Worm (Caenorhabditis elegans): ENCODE results near the gene wrn-1.

The wrn-1 gene

DNA sequence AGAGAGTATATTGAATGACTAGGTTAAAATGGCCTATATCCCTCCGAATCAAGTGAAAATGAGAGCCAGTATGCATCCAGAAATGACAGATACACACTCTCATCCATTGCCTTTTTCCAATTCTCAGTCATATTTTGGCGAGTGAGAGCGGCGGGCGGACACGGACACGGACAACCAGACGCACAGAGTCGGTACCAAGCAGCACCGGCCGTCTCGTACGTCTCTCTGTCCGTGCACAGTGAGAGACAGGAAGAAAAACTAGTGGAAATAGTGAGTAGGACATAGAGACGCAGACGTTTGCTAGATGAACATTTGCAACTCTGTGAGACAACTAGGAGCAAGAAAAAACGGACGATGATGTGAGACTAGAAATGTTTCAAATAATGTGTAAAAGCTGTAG lies 8.5 kb downstream of the wrn-1 start:
- TF ChIP-seq ccch-3 (GFP tag; optimal IDR thresholded peaks at IDR 0.05) (no peak), tbp1 (GFP tag; optimal IDR thresholded peaks at IDR 0.05) (peak; percentile 11), cebp-1 (GFP tag; IDR thresholded peaks at IDR 0.05) (no peak), cebp-1 (tag; optimal IDR thresholded peaks at IDR 0.05) (peak; percentile 46), C17E4.6 (GFP tag; IDR thresholded peaks at IDR 0.05) (no peak), ZK185.1 (tag; optimal IDR thresholded peaks at IDR 0.05; ENCODE audit: poor library complexity, severe bottlenecking) (peak; percentile 10), nfyb-1 (GFP tag; IDR thresholded peaks at IDR 0.05) (0 out of 2 replicates have a peak, but pooled peaks have one; percentile 22), ztf-3 (GFP tag; optimal IDR thresholded peaks at IDR 0.05) (no peak), B0261.1 (tag; optimal IDR thresholded peaks at IDR 0.05) (no peak), snpc-4 (GFP tag; optimal IDR thresholded peaks at IDR 0.05) (no peak), snpc-4 (tag; optimal IDR thresholded peaks at IDR 0.05) (peak in 1 of 4 experiments; percentile 48), attf-5 (GFP tag; optimal IDR thresholded peaks at IDR 0.05) (peak; percentile 16), mcd-1 (GFP tag; IDR thresholded peaks at IDR 0.05) (0 out of 2 replicates have a peak, but pooled peaks have one; percentile 8), B0035.1 (tag; optimal IDR thresholded peaks at IDR 0.05) (no peak), zfh-2 (GFP tag; conservative IDR thresholded peaks at IDR 0.05) (peak; percentile 49), F22D6.2 (tag; optimal IDR thresholded peaks at IDR 0.05) (no peak), nhr-80 (tag; optimal IDR thresholded peaks at IDR 0.05) (peak; percentile 44), hmg-1.2 (GFP tag; IDR thresholded peaks at IDR 0.05) (peak; percentile 87), lin-35 (GFP tag; optimal IDR thresholded peaks at IDR 0.05) (peak in 1 of 3 experiments; percentile 18), ztf-25 (GFP tag; IDR thresholded peaks at IDR 0.05) (no peak)

DNA sequence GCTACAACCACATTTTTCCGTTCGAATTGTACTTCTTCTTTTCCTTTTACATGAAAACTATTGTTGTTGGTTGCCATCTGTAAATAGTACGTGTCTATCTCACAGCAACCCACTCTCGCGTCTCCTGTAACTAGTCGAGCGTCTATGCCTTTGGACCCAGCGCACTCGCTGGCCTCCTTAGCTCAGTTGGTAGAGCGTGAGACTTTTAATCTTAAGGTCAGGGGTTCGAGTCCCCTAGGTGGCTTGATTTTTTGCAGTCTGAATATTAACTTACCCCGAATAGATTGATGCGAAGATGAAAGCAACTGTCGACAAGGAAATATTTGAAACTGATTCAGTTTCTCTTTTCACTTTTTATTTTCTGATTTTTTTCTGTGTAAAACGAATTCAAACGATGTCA lies 10.3 kb downstream of the wrn-1 start, which contains the start of gene mpz-3:
mpz-3 (minus strand) TSS at position 320 of the 400 bp plus-strand sequence.
- TF ChIP-seq F33H1.4 (GFP tag; IDR thresholded peaks at IDR 0.05) (no peak; the same call in 1 of the 2 replicates), aptf-2 (GFP tag; conservative IDR thresholded peaks at IDR 0.05) (peak; percentile 58; the same call in 1 of the 2 replicates), rcor-1 (GFP tag; IDR thresholded peaks at IDR 0.05) (no peak; the same call in 1 of the 2 replicates), mcd-1 (GFP tag; IDR thresholded peaks at IDR 0.05) (no peak), hlh-12 (tag; optimal IDR thresholded peaks at IDR 0.05) (no peak), mes-4 (tag; optimal IDR thresholded peaks at IDR 0.05) (no peak), nhr-80 (tag; optimal IDR thresholded peaks at IDR 0.05) (peak; percentile 15), ZK185.1 (tag; optimal IDR thresholded peaks at IDR 0.05; ENCODE audit: poor library complexity, severe bottlenecking) (peak; percentile 17), tbx-9 (tag; optimal IDR thresholded peaks at IDR 0.05; ENCODE audit: borderline replicate concordance) (no peak), F55B11.4 (tag; optimal IDR thresholded peaks at IDR 0.05; ENCODE audit: borderline replicate concordance, insufficient read depth) (no peak), lag-1 (GFP tag; IDR thresholded peaks at IDR 0.05) (no peak), attf-3 (GFP tag; conservative IDR thresholded peaks at IDR 0.05) (no peak; the same call in 1 of the 2 replicates), hrde-1 (tag; optimal IDR thresholded peaks at IDR 0.05; ENCODE audit: borderline replicate concordance) (no peak), snpc-1.3 (tag; optimal IDR thresholded peaks at IDR 0.05; ENCODE audit: insufficient read depth) (peak; percentile 33), pbrm-1 (GFP tag; IDR thresholded peaks at IDR 0.05) (peak; percentile 44; the same call in 1 of the 2 replicates), B0035.1 (tag; optimal IDR thresholded peaks at IDR 0.05) (no peak), F10E7.11 (tag; optimal IDR thresholded peaks at IDR 0.05) (no peak), him-1 (tag; optimal IDR thresholded peaks at IDR 0.05) (peak; percentile 96), F39B2.1 (GFP tag; IDR thresholded peaks at IDR 0.05) (no peak), fkh-3 (tag; optimal IDR thresholded peaks at IDR 0.05) (no peak), T07F8.4 (tag; optimal IDR thresholded peaks at IDR 0.05) (peak; percentile 10), lin-40 (tag; optimal IDR thresholded peaks at IDR 0.05) (no peak), sdz-38 (tag; optimal IDR thresholded peaks at IDR 0.05) (no peak), ekl-4 (GFP tag; IDR thresholded peaks at IDR 0.05) (no peak), F49E8.2 (tag; optimal IDR thresholded peaks at IDR 0.05; ENCODE audit: insufficient read depth) (peak; percentile 66), ztf-18 (tag; optimal IDR thresholded peaks at IDR 0.05) (peak; percentile 58), chd-7 (tag; optimal IDR thresholded peaks at IDR 0.05) (no peak), mel-28 (tag; optimal IDR thresholded peaks at IDR 0.05; ENCODE audit: borderline replicate concordance) (no peak), Y53F4B.3 (GFP tag; IDR thresholded peaks at IDR 0.05) (no peak), ceh-91 (GFP tag; IDR thresholded peaks at IDR 0.05) (peak; percentile 21; the same call in 1 of the 2 replicates), atf-7 (tag; optimal IDR thresholded peaks at IDR 0.05) (no peak)

All from whole organism, young adult.